Worm (Caenorhabditis elegans) whole organism, L1 larva: Measurements from ENCODE around the gene vps-22.
A peak's percentile ranks its signal among the peaks of the same experiment; 100 is the strongest.

ENCODE experiments used
- C04F5.9 ChIP-seq: sonication (generic microtip); optimal IDR thresholded peaks from 2 replicates; lab custom pipeline; 2016; ENCODE audit warnings: missing genetic modification characterization, missing compliant biosample characterization
- C16A3.4 ChIP-seq: fragments of 150-350 bp; optimal IDR thresholded peaks from 2 replicates; lab custom pipeline; 2014; ENCODE audit warnings: missing biosample characterization, missing genetic modification characterization
- Y116A8C.19 ChIP-seq: sonication (generic microtip); optimal IDR thresholded peaks from 2 replicates; lab custom pipeline; 2016; ENCODE audit warnings: missing compliant biosample characterization, missing genetic modification characterization, borderline replicate concordance
- ama-1 ChIP-seq: fragments of 150-350 bp; optimal IDR thresholded peaks from 2 replicates; lab custom pipeline; 2014
- blmp-1 ChIP-seq: fragments of 150-350 bp; optimal IDR thresholded peaks from 2 replicates; lab custom pipeline; 2014; ENCODE audit warnings: missing biosample characterization, missing genetic modification characterization
- ceh-63 ChIP-seq: fragments of 200-800 bp; sonication (Bioruptor generic); optimal IDR thresholded peaks from 2 replicates; lab custom pipeline; 2018; ENCODE audit warnings: mild to moderate bottlenecking, missing genetic modification characterization, missing compliant biosample characterization
- ceh-8 ChIP-seq: fragments of 200-800 bp; sonication (Bioruptor generic); optimal IDR thresholded peaks from 2 replicates; lab custom pipeline; 2018; ENCODE audit warnings: mild to moderate bottlenecking, missing genetic modification characterization, moderate library complexity, missing compliant biosample characterization
- ceh-82 ChIP-seq, 3 experiments: fragments of 150-350 bp in 1 of 3; sonication (generic microtip) in 2 of 3; optimal IDR thresholded peaks; 2 replicates each; lab custom pipeline; 2014 to 2017; ENCODE audit warnings: missing biosample characterization in 3 of 3, missing genetic modification characterization in 3 of 3
- ces-1 ChIP-seq: fragments of 150-350 bp; optimal IDR thresholded peaks from 2 replicates; lab custom pipeline; 2014; ENCODE audit warnings: missing biosample characterization, missing genetic modification reagents, missing genetic modification characterization
- dpl-1 ChIP-seq, 3 experiments: fragments of 150-350 bp in 2 of 3; sonication (generic microtip) in 1 of 3; optimal IDR thresholded peaks; 2 replicates each; lab custom pipeline; 2014 to 2017; ENCODE audit warnings: missing biosample characterization in 3 of 3, missing genetic modification characterization in 3 of 3, missing genetic modification reagents in 3 of 3
- efl-1 ChIP-seq, 4 experiments: fragments of 150-350 bp; optimal IDR thresholded peaks in 3 of 4; peaks in 1 of 4; 1 replicate in 1 of 4; 2 replicates in 3 of 4; lab custom pipeline; 2014; ENCODE audit warnings: missing biosample characterization in 2 of 4, missing genetic modification characterization in 2 of 4, missing genetic modification reagents in 2 of 4
- efl-3 ChIP-seq: fragments of 200-800 bp; sonication (Bioruptor generic); optimal IDR thresholded peaks from 2 replicates; lab custom pipeline; 2018; ENCODE audit warnings: mild to moderate bottlenecking, missing genetic modification characterization, missing compliant biosample characterization
- egl-13 ChIP-seq: sonication (generic microtip); optimal IDR thresholded peaks from 2 replicates; lab custom pipeline; 2016; ENCODE audit warnings: missing genotype, missing genetic modification reagents, missing genetic modification characterization, missing compliant biosample characterization
- ets-5 ChIP-seq: fragments of 200-800 bp; sonication (Bioruptor generic); IDR thresholded peaks from 2 replicates; pipeline ENCODE4 v1.3.6; 2022; ENCODE audit warnings: missing genetic modification characterization, missing compliant biosample characterization
- hpl-2 ChIP-seq: fragments of 150-350 bp; optimal IDR thresholded peaks from 2 replicates; lab custom pipeline; 2014; ENCODE audit warnings: missing biosample characterization, missing genetic modification reagents, missing genetic modification characterization
- isw-1 ChIP-seq: fragments of 200-800 bp; sonication (Bioruptor generic); IDR thresholded peaks from 2 replicates; pipeline ENCODE4 v1.3.6; 2022; ENCODE audit warnings: missing genetic modification characterization, missing compliant biosample characterization
- lin-15B ChIP-seq: fragments of 150-350 bp; sonication (generic microtip); optimal IDR thresholded peaks from 3 replicates; lab custom pipeline; 2014; ENCODE audit warnings: missing biosample characterization, missing genetic modification characterization
- lin-39 ChIP-seq: fragments of 150-350 bp; optimal IDR thresholded peaks from 2 replicates; lab custom pipeline; 2014; ENCODE audit warnings: missing biosample characterization, missing genetic modification reagents, missing genetic modification characterization
- lir-3 ChIP-seq: sonication (generic microtip); optimal IDR thresholded peaks from 2 replicates; lab custom pipeline; 2016; ENCODE audit warnings: mild to moderate bottlenecking, missing genetic modification characterization, moderate library complexity, missing compliant biosample characterization; ENCODE audit not compliant: poor library complexity
- lsy-2 ChIP-seq, 2 experiments: fragments of 150-350 bp; optimal IDR thresholded peaks; 2 replicates each; lab custom pipeline; 2014; ENCODE audit warnings: missing biosample characterization in 2 of 2, missing genetic modification characterization in 2 of 2
- mab-9 ChIP-seq: fragments of 200-800 bp; sonication (Bioruptor generic); IDR thresholded peaks from 2 replicates; pipeline ENCODE4 v1.3.6; 2022; ENCODE audit warnings: missing genetic modification reagents, missing genetic modification characterization, missing compliant biosample characterization
- mep-1 ChIP-seq: fragments of 150-350 bp; optimal IDR thresholded peaks from 2 replicates; lab custom pipeline; 2014; ENCODE audit warnings: missing biosample characterization, missing genetic modification characterization
- nhr-12 ChIP-seq: sonication (generic microtip); optimal IDR thresholded peaks from 2 replicates; lab custom pipeline; 2017; ENCODE audit warnings: missing biosample characterization, missing genetic modification characterization
- nhr-19 ChIP-seq: fragments of 200-800 bp; sonication (Bioruptor generic); conservative IDR thresholded peaks from 2 replicates; pipeline ENCODE4 v1.3.6; 2022; ENCODE audit warnings: missing genetic modification characterization, missing compliant biosample characterization
- nhr-20 ChIP-seq: sonication (generic microtip); optimal IDR thresholded peaks from 2 replicates; lab custom pipeline; 2016; ENCODE audit warnings: mild to moderate bottlenecking, missing genetic modification characterization, missing compliant biosample characterization
- nhr-237 ChIP-seq: fragments of 150-350 bp; optimal IDR thresholded peaks from 2 replicates; lab custom pipeline; 2014; ENCODE audit warnings: missing biosample characterization, missing genetic modification characterization
- nhr-28 ChIP-seq: fragments of 150-350 bp; optimal IDR thresholded peaks from 2 replicates; lab custom pipeline; 2014; ENCODE audit warnings: missing biosample characterization, missing genetic modification characterization
- nhr-71 ChIP-seq: sonication (generic microtip); optimal IDR thresholded peaks from 2 replicates; lab custom pipeline; 2016; ENCODE audit warnings: mild to moderate bottlenecking, missing genetic modification characterization, moderate library complexity, missing compliant biosample characterization
- nhr-76 ChIP-seq: sonication (generic microtip); optimal IDR thresholded peaks from 2 replicates; lab custom pipeline; 2017; ENCODE audit warnings: missing biosample characterization, missing genetic modification characterization
- nhr-77 ChIP-seq: fragments of 150-350 bp; optimal IDR thresholded peaks from 2 replicates; lab custom pipeline; 2014; ENCODE audit warnings: missing biosample characterization, missing genetic modification characterization
- nhr-85 ChIP-seq: sonication (generic microtip); peaks from one replicate; lab custom pipeline; 2016; ENCODE audit warnings: missing genetic modification characterization, inconsistent platforms, missing compliant biosample characterization
- nhr-90 ChIP-seq: sonication (generic microtip); optimal IDR thresholded peaks from 2 replicates; lab custom pipeline; 2016; ENCODE audit warnings: mild to moderate bottlenecking, missing genetic modification characterization, missing compliant biosample characterization; ENCODE audit not compliant: poor library complexity
- pqm-1 ChIP-seq: sonication (generic microtip); optimal IDR thresholded peaks from 3 replicates; lab custom pipeline; 2017; ENCODE audit warnings: missing biosample characterization, missing genetic modification characterization
- rnt-1 ChIP-seq: sonication (generic microtip); optimal IDR thresholded peaks from 2 replicates; lab custom pipeline; 2016; ENCODE audit warnings: mild to moderate bottlenecking, missing genetic modification characterization, moderate library complexity, missing compliant biosample characterization
- sox-4 ChIP-seq: sonication (generic microtip); optimal IDR thresholded peaks from 2 replicates; lab custom pipeline; 2016; ENCODE audit warnings: missing genetic modification characterization, missing compliant biosample characterization
- sptf-1 ChIP-seq: fragments of 150-350 bp; optimal IDR thresholded peaks from 2 replicates; lab custom pipeline; 2014; ENCODE audit warnings: missing biosample characterization, missing genetic modification characterization
- tlp-1 ChIP-seq: fragments of 150-350 bp; optimal IDR thresholded peaks from 2 replicates; lab custom pipeline; 2014; ENCODE audit warnings: missing biosample characterization, missing genetic modification characterization
- unc-30 ChIP-seq: sonication (generic microtip); optimal IDR thresholded peaks from 2 replicates; lab custom pipeline; 2017; ENCODE audit warnings: missing biosample characterization, missing genetic modification characterization
- unc-86 ChIP-seq: sonication (generic microtip); optimal IDR thresholded peaks from 2 replicates; lab custom pipeline; 2016; ENCODE audit warnings: missing genetic modification characterization, missing compliant biosample characterization
- vab-15 ChIP-seq: sonication (generic microtip); optimal IDR thresholded peaks from 2 replicates; lab custom pipeline; 2017; ENCODE audit warnings: missing genotype, mild to moderate bottlenecking, missing genetic modification characterization, missing compliant biosample characterization
- zag-1 ChIP-seq: fragments of 150-350 bp; optimal IDR thresholded peaks from 2 replicates; lab custom pipeline; 2014; ENCODE audit warnings: missing biosample characterization, missing genetic modification characterization
- ztf-11 ChIP-seq, 2 experiments: sonication (generic microtip); optimal IDR thresholded peaks; 2 replicates each; lab custom pipeline; 2016 to 2017; ENCODE audit warnings: missing genetic modification characterization in 2 of 2, missing biosample characterization in 1 of 2, missing compliant biosample characterization in 1 of 2

The vps-22 gene

DNA sequence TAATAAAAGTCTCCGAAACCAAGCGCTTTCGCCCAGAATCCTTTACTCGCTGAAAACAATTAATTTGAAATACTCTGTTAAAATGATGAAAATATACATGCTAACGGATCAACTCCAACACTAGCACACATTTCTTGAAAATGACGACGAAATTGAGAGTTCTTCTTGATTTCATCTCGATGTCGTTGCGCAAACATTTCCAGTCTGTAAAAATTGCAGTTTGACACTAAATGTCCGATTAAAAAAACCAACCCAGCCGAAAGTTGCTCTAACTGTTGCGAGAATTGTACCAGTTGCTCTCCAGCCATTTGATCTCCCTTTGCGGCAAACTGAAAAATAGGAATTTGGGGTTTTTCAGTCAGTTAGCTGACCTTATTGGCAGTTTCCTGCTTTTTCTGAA lies 1.0 kb downstream of the vps-22 start:
- TF ChIP-seq nhr-237 (tag; lab: Kevin White, UChicago): no peak
- no peak for TF ChIP-seq efl-1 (optimal IDR thresholded peaks at IDR 0.05; lab: Kevin White, UChicago)
- peak in 1 of 2 experiments; percentile 26 for TF ChIP-seq efl-1 (GFP tag; optimal IDR thresholded peaks at IDR 0.05 in 1 of 2; lab: Kevin White, UChicago)

DNA sequence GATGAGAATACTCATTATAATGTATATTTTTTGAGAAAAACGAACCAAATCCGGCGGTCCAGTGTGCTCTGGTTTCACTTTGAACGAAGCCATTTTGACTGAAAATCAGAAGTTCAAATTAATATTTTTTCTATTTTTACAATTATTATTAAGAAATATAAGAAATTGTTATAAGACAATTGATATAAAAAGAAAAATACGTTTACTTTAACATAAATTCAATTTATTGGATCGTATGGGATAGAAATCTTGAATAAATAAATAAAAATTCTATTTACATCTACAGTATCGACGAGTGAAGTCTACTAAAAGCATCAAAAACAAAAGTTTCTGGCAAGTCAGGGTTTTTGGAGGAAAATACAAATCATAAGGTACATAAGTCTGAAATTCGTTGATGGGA lies 2.1 kb downstream of the vps-22 start, which contains the start of gene C27F2.4:
C27F2.4 (minus strand) TSS at position 101 of the 400 bp plus-strand sequence.
- TF ChIP-seq tlp-1 (tag; lab: Kevin White, UChicago) (no peak), efl-1 (optimal IDR thresholded peaks at IDR 0.05; lab: Kevin White, UChicago) (no peak), efl-1 (GFP tag; optimal IDR thresholded peaks at IDR 0.05 in 1 of 2; lab: Kevin White, UChicago) (no peak), mep-1 (no peak)

DNA sequence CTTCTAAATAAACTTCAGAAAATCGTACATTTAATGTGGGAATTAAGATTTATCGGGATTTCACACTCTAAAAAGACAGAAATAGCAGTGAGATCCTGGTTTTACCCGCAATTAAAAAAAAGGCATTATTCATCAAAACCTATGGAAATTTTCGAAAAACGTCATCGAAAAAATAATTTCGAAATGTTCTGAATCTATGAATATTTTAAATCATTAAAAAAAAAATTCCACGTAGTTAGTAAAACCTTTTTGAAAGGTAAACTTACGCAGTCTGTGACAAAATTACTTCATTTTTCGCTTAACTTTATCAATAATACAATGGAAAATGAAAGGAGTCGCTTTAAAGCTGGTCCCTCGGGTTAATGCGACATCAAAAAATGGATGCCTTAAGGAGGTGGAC lies 5.7 kb downstream of the vps-22 start, which contains the start of gene C26E6.1:
C26E6.1 (plus strand) TSS at position 301 of the 400 bp plus-strand sequence.
- no peak for TF ChIP-seq tlp-1 (tag; lab: Kevin White, UChicago)
- TF ChIP-seq ets-5 (GFP tag; lab: Robert Waterston, UW): no peak
- no peak for TF ChIP-seq C16A3.4 (tag; lab: Kevin White, UChicago)
- no peak for TF ChIP-seq nhr-28 (tag; lab: Kevin White, UChicago)
- no peak for TF ChIP-seq pqm-1 (tag; lab: Kevin White, UChicago)
- no peak for TF ChIP-seq blmp-1 (tag; lab: Kevin White, UChicago)
- no peak for TF ChIP-seq ceh-82 (tag; optimal IDR thresholded peaks at IDR 0.05; lab: Kevin White, UChicago)

DNA sequence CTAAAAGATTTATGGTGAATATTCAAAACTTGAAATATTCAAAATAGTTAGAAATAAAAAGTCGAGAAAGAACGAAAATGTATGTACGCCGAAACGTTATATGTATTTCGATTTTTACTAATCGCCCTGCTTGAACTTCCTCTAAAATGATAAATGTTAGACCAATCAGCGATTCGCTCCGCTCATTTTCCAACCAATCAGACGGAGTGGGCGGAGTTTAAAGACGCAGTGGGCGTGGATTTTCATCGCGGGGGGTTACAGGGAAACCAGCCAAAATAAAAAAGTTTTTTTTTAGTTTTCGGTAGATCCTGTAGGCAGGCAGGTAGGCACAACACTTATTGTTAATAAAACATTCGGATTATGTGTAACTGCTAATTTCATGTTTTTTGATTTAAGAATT lies 9.3 kb downstream of the vps-22 start:
- no peak for TF ChIP-seq lsy-2 (tag; optimal IDR thresholded peaks at IDR 0.05; lab: Kevin White, UChicago)
- TF ChIP-seq ets-5 (GFP tag; lab: Robert Waterston, UW): no peak
- no peak for TF ChIP-seq sox-4 (tag; lab: Kevin White, UChicago)
- no peak for TF ChIP-seq ces-1 (GFP tag; lab: Kevin White, UChicago)
- no peak for TF ChIP-seq unc-86 (tag; lab: Kevin White, UChicago)
- TF ChIP-seq dpl-1 (GFP tag; optimal IDR thresholded peaks at IDR 0.05; lab: Kevin White, UChicago): no peak
- TF ChIP-seq lin-39 (tag; lab: Kevin White, UChicago): no peak
- no peak for TF ChIP-seq ztf-11 (tag; optimal IDR thresholded peaks at IDR 0.05; lab: Kevin White, UChicago)
- no peak for TF ChIP-seq ceh-8 (GFP tag; lab: Kevin White, UChicago)
- no peak for TF ChIP-seq nhr-85 (tag; lab: Kevin White, UChicago)
- TF ChIP-seq isw-1 (GFP tag; lab: Robert Waterston, UW): no peak

DNA sequence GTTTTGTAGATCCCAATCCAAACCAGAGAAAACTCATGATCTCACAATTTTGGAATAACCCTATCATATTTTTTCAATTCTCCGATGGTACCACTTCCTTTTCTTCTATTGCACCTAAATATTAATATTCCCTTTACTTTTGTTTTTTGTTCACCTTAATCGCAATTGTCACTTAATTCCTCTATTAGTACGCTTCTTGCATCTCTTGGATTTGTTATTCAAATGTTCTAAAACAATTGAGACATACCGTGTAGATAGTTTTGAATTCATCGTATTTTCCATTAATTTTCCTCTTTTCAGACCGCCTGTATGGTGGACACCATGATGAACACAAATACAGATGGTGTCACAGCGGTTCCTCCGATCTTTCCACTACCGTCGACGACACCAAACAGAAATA lies 10.5 kb downstream of the vps-22 start, which contains the start of gene flh-2:
flh-2 (plus strand) TSS at position 301 of the 400 bp plus-strand sequence.
- TF ChIP-seq nhr-76 (no peak), rnt-1 (tag; lab: Kevin White, UChicago) (no peak), nhr-19 (GFP tag; lab: Robert Waterston, UW) (no peak), hpl-2 (no peak), lir-3 (tag; lab: Kevin White, UChicago) (no peak), egl-13 (tag; lab: Kevin White, UChicago) (no peak), efl-3 (GFP tag; lab: Kevin White, UChicago) (no peak), nhr-77 (tag; lab: Kevin White, UChicago) (no peak), efl-1 (optimal IDR thresholded peaks at IDR 0.05; lab: Kevin White, UChicago) (no peak), efl-1 (GFP tag; optimal IDR thresholded peaks at IDR 0.05 in 1 of 2; lab: Kevin White, UChicago) (no peak), nhr-90 (tag; lab: Kevin White, UChicago) (no peak), Y116A8C.19 (tag; lab: Kevin White, UChicago) (no peak), isw-1 (GFP tag; lab: Robert Waterston, UW) (no peak), nhr-12 (tag; lab: Kevin White, UChicago) (no peak)

DNA sequence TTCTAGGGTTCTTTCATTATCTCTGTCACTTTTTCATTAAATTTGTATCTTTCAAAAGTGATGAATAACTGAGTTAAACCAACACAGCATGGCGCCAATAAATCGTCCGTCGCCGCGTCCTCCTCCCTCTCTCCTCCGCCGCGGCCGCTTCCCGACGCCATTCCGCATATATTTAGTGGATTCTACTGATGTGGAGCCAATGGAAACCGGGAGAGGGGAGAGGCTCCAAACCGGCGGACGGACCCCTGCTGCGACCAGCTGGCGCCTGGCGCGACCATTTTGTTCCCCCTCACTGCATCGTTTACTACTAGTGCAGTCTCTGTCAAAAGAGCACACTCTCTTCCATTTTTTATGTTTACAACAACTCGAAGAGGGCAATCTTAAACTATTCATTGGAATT lies 11.1 kb downstream of the vps-22 start:
- TF ChIP-seq nhr-28 (tag; lab: Kevin White, UChicago) (no peak), unc-30 (tag; lab: Kevin White, UChicago) (no peak), mab-9 (GFP tag; lab: Robert Waterston, UW) (no peak), zag-1 (tag; lab: Kevin White, UChicago) (no peak), nhr-71 (tag; lab: Kevin White, UChicago) (no peak), sptf-1 (tag; lab: Kevin White, UChicago) (no peak), nhr-237 (tag; lab: Kevin White, UChicago) (no peak), nhr-85 (tag; lab: Kevin White, UChicago) (no peak), lin-15B (tag; lab: Kevin White, UChicago) (no peak), vab-15 (tag; lab: Kevin White, UChicago) (no peak), nhr-20 (tag; lab: Kevin White, UChicago) (no peak), C04F5.9 (tag; lab: Kevin White, UChicago) (no peak), nhr-76 (no peak), hpl-2 (no peak), ama-1 (lab: Kevin White, UChicago) (no peak), ceh-63 (no peak), lsy-2 (tag; optimal IDR thresholded peaks at IDR 0.05; lab: Kevin White, UChicago) (no peak)
